Worm (Caenorhabditis elegans) whole organism, L4/young adult: ENCODE results near the gene K09D9.3.

Source experiments
- dao-5 ChIP-seq: sonication (generic microtip); optimal IDR thresholded peaks from 2 replicates; lab custom pipeline; 2016; ENCODE audit warnings: missing genotype, missing genetic modification characterization, moderate library complexity, missing compliant biosample characterization
- him-1 ChIP-seq: sonication (generic microtip); optimal IDR thresholded peaks from 2 replicates; lab custom pipeline; 2016; ENCODE audit warnings: missing genotype, missing genetic modification reagents, missing genetic modification characterization, missing compliant biosample characterization

DNA sequence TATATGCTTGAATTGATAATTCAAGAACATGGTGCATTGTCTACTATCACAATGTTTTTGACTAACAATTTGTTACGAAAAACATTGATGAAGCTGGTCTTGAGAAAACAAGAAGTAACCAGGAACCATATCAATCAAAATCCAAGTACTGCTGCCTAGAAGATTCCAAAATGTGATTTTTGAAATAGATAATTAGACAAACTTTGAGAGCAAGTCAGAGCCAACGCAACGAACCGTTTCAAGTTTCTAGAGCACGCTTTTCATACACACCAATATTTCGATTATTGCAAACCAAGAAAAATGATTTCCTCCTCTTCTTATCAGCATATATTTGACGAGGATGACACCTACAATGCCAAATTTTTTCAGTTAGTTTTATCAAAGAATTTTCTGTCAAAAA, 2.5 kb upstream of the K09D9.3 start, which contains the start of gene srw-89:
- TF ChIP-seq him-1 (tag; lab: Kevin White, UChicago): no peak
- TF ChIP-seq dao-5 (tag; lab: Kevin White, UChicago): no peak
